Worm (Caenorhabditis elegans): ENCODE data around the gene paf-2.
"Not testable (repeated sequence)": the region's sequence is repeated elsewhere in the genome, so short reads cannot be mapped to it uniquely, and the experiment has no call there.

Gene paf-2

ce11 chrX:4297452-4297851 is at the start of gene paf-2:
TSS of gene paf-2 (minus strand) at chrX:4297741.
- TF ChIP-seq pqm-1 (tag; optimal IDR thresholded peaks at IDR 0.05) (no peak), ceh-6 (GFP tag; optimal IDR thresholded peaks at IDR 0.05) (no peak), dmd-4 (tag; optimal IDR thresholded peaks at IDR 0.05; ENCODE audit: borderline replicate concordance) (no peak)

ce11 chrX:4343915-4344314 is 46.4 kb upstream of the paf-2 start, which contains the start of gene F14H12.3:
TSS of gene F14H12.3 (plus strand) at chrX:4344215.
- TF ChIP-seq lin-11 (tag; optimal IDR thresholded peaks at IDR 0.05) (no peak), nhr-11 (tag; optimal IDR thresholded peaks at IDR 0.05) (no peak)

ce11 chrX:4342730-4343129 is 45.2 kb upstream of the paf-2 start:
- TF ChIP-seq gmeb-2 (tag; optimal IDR thresholded peaks at IDR 0.05) (no peak), pag-3 (tag; optimal IDR thresholded peaks at IDR 0.05; ENCODE audit: borderline replicate concordance) (no peak), pax-1 (tag; optimal IDR thresholded peaks at IDR 0.05) (no peak), eyg-1 (tag; optimal IDR thresholded peaks at IDR 0.05) (no peak), dmd-4 (tag; optimal IDR thresholded peaks at IDR 0.05; ENCODE audit: borderline replicate concordance) (no peak), madf-2 (tag; optimal IDR thresholded peaks at IDR 0.05) (no peak)

- not testable (repeated sequence) for TF ChIP-seq hlh-30 (tag; optimal IDR thresholded peaks at IDR 0.05; ENCODE audit: insufficient read depth); elt-2 (tag; optimal IDR thresholded peaks at IDR 0.05); ceh-19 (GFP tag; optimal IDR thresholded peaks at IDR 0.05)
Observed at ce11 chrX:4339332-4339731, 41.8 kb upstream of the paf-2 start, which contains the start of gene cst-1. TSS of gene cst-1 (plus strand) at chrX:4339632.

ce11 chrX:4335950-4336349 is 38.4 kb upstream of the paf-2 start, which contains the start of gene cst-2:
TSS of gene cst-2 (minus strand) at chrX:4336050.
- TF ChIP-seq sdc-2 (tag; optimal IDR thresholded peaks at IDR 0.05); syd-9 (tag; optimal IDR thresholded peaks at IDR 0.05); hlh-30 (tag; optimal IDR thresholded peaks at IDR 0.05; ENCODE audit: insufficient read depth): not testable (repeated sequence)

- not testable (repeated sequence) for TF ChIP-seq ceh-19 (GFP tag; optimal IDR thresholded peaks at IDR 0.05); pha-2 (tag; optimal IDR thresholded peaks at IDR 0.05); Y22D7AL.16 (tag; optimal IDR thresholded peaks at IDR 0.05)
Observed at ce11 chrX:4332305-4332704, 34.8 kb upstream of the paf-2 start, which contains the start of gene C24A8.6. TSS of gene C24A8.6 (minus strand) at chrX:4332405.

- TF ChIP-seq ceh-14 (tag; optimal IDR thresholded peaks at IDR 0.05) (no peak), ttx-3 (tag; optimal IDR thresholded peaks at IDR 0.05) (no peak), pha-2 (tag; optimal IDR thresholded peaks at IDR 0.05) (no peak), gmeb-2 (tag; optimal IDR thresholded peaks at IDR 0.05) (no peak), tbx-2 (tag; optimal IDR thresholded peaks at IDR 0.05) (no peak), dmd-4 (tag; optimal IDR thresholded peaks at IDR 0.05; ENCODE audit: borderline replicate concordance) (no peak), ceh-22 (tag; optimal IDR thresholded peaks at IDR 0.05) (no peak), K09A11.1 (tag; optimal IDR thresholded peaks at IDR 0.05; ENCODE audit: insufficient read depth) (no peak), ets-4 (tag; optimal IDR thresholded peaks at IDR 0.05) (no peak), ceh-48 (tag; optimal IDR thresholded peaks at IDR 0.05) (no peak), unc-86 (tag; optimal IDR thresholded peaks at IDR 0.05) (no peak), nhr-232 (tag; optimal IDR thresholded peaks at IDR 0.05) (no peak), Y22D7AL.16 (tag; optimal IDR thresholded peaks at IDR 0.05) (no peak), ref-2 (tag; optimal IDR thresholded peaks at IDR 0.05) (no peak), pag-3 (tag; optimal IDR thresholded peaks at IDR 0.05; ENCODE audit: borderline replicate concordance) (no peak), lin-11 (tag; optimal IDR thresholded peaks at IDR 0.05) (no peak), ahr-1 (tag; optimal IDR thresholded peaks at IDR 0.05) (no peak), lim-6 (tag; optimal IDR thresholded peaks at IDR 0.05) (no peak), hlh-6 (tag; optimal IDR thresholded peaks at IDR 0.05) (no peak), sdc-2 (tag; optimal IDR thresholded peaks at IDR 0.05) (no peak)
Observed at ce11 chrX:4328816-4329215, 31.3 kb upstream of the paf-2 start, which contains the start of gene C24A8.5. TSS of gene C24A8.5 (minus strand) at chrX:4328916.

All from whole organism, late embryonic.